Fruit fly (Drosophila melanogaster) whole organism, larva: Measurements from ENCODE around the gene Trs33.

Experiments
- noc ChIP-seq: fragments of 200-800 bp; sonication (Bioruptor generic); optimal IDR thresholded peaks from 3 replicates; lab custom pipeline; 2019; ENCODE audit warnings: missing biosample characterization, mild to moderate bottlenecking, missing genetic modification characterization, moderate library complexity

Trs33 gene

DNA sequence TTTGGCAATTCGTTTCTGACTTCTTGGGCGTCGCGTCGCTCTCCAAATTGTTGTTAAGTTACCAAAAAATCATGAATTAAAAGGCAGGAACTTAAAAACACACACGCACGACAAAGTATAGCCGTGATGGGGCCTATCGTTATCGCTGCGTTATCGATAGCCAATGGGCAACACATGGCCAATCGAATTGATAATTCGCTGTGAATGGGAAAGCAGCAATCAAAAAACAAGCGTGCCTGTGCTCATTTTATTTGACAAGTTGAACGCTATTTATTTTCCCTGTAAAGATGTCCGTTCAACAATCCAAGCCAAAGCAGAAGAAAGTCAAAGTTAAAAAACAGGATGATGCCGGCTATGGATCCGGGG is 4.8 kb downstream of the Trs33 start, which contains the start of the genes Surf4 and CG31301:
Gene Surf4, minus strand, starts transcription at position 159 of the 366 bp plus-strand sequence.
Gene CG31301, plus strand, starts transcription at position 188 of the 366 bp plus-strand sequence.
- TF ChIP-seq noc, result no peak

DNA sequence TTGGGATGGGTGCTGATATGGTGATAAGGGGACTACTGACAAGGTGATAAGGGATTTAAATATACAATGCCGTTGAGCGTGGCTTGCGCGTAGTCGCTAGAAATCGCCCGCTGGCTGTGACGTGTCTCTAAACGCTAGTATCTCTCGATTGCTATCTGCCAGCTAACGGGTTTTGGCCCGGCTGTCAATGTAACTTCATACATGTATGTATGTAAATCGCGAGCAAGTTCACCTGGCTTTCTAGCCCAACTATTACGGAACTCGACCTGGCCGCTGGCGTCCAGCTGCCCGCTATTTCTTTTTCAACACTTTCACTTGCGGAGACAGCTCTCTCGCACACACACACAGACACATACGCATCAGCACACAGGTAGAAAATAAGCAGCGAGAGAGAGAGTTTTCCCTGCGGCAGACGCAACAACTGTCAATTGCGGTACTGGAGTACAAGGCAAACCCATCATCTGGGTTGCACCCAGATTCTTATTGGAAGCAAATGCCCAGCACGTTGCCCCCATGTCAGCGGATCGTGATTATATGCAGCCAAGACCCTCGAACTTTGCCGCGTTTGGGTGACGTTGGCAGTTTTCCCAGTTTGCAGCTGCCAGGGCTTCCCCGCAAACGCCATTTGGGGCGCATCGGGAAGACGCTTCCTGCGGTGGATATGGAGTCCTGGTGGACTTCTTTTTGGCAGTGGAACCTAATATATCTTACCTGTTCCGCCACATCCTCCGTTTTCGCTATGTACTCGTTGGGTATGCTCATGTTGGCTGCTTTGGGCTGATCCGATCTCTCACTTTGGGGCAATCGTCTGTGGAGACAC is 5.4 kb downstream of the Trs33 start:
- TF ChIP-seq noc, result peak; percentile 22

- peak; percentile 75 for TF ChIP-seq noc
Observed at dm6 chr3R:15342926-15343685, 7.7 kb downstream of the Trs33 start, which contains the start of gene Nagk. Nagk (minus strand) TSS chr3R:15343256.

dm6 chr3R:15342432-15342925 is 8.3 kb downstream of the Trs33 start:
- no peak for TF ChIP-seq noc

- no peak for TF ChIP-seq noc
Observed at dm6 chr3R:15340052-15340732, 10.6 kb downstream of the Trs33 start, which contains the start of gene SerRS-m. SerRS-m (plus strand) TSS chr3R:15340667.

- TF ChIP-seq noc, result no peak
Observed at dm6 chr3R:15339111-15339510, 11.7 kb downstream of the Trs33 start.

DNA sequence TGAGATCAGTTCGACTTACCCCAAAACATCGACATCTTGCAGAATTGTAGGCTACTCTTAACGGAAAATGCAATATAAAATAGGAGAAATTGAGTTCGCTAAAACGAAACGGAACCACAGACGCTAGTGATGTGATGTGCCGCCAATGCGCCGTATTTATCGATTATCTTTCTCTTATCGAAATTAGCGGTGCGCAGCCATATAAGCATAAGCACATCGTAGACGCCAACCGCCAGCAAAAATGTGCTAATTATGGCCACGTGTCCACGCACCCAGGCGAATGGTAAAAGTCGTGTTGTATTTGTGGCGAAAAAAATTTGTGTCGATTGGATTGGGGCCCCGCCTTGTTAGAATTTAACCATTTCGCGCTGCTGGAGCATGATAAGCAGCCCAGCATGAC is 17.8 kb downstream of the Trs33 start, which contains the start of the genes Fkbp39 and Cyfip:
Gene Fkbp39, minus strand, starts transcription at position 140 of the 400 bp plus-strand sequence.
Gene Cyfip, plus strand, starts transcription at position 273 of the 400 bp plus-strand sequence.
- no peak for TF ChIP-seq noc

DNA sequence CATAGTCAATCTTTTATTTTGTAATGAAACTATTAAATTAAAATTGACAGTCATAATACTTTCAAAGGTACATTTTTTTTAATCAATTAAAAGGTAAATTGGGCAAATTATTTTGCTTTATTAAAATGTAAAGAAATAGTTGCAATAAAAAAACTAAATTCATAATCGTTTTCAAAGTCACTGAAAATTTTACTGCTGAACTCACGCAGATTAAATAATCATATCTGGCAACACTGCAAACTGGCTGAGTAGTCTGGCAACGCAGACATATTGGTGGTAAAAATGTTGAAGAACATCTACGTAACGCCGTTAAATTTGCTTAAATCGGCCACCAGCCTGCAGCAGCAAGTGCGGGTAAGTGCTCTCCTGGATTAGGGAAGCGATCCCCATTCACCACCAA is 20.3 kb downstream of the Trs33 start, which contains the start of gene mRpL9:
Gene mRpL9, plus strand, starts transcription at position 267 of the 400 bp plus-strand sequence.
- TF ChIP-seq noc, result no peak

DNA sequence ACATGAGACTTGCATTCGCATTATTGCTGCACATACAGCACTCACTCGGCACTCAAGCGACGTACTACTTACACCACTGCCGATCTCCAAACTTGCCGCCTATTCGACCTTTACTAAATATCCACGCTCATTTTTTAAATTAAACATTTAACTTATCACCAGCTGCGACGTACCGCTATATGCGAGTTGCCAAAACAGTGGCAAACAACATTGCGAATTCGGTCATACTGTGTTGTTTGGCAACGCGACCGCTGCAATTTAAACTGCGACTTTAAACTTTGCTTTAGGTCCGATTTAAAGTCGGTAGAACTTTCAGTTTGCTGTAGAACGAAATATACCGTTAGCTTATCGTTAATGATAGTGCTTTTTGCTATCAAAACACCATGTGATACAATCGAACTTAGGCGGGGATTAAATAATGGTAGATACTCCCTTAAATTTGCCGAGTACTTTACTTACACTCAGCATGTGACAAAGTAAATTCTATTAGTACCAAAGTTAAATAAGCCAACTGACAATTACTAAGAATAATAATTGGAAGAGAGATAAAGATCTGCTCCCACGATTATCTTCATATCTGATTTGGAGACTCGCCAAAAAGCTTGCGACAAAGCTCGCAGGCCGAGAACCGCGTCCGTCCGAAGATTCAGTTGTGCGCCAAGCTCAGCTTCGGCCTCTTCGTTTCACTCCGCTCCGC is 22.6 kb downstream of the Trs33 start, which contains the start of the genes CG6236 and ea:
Gene CG6236, minus strand, starts transcription at position 187 of the 697 bp plus-strand sequence.
Gene ea, plus strand, starts transcription at position 647 of the 697 bp plus-strand sequence.
- no peak for TF ChIP-seq noc

- no peak for TF ChIP-seq noc
Observed at dm6 chr3R:15320747-15321085, 30.1 kb downstream of the Trs33 start, which contains the start of gene ear. ear (plus strand) TSS chr3R:15320756.

- TF ChIP-seq noc, result peak; percentile 62
Observed at dm6 chr3R:15319912-15320746, 30.7 kb downstream of the Trs33 start, which contains the start of the genes CG6276 and CG44040. CG6276 (minus strand) TSS chr3R:15320069. CG44040 (plus strand) TSS chr3R:15320378.

DNA sequence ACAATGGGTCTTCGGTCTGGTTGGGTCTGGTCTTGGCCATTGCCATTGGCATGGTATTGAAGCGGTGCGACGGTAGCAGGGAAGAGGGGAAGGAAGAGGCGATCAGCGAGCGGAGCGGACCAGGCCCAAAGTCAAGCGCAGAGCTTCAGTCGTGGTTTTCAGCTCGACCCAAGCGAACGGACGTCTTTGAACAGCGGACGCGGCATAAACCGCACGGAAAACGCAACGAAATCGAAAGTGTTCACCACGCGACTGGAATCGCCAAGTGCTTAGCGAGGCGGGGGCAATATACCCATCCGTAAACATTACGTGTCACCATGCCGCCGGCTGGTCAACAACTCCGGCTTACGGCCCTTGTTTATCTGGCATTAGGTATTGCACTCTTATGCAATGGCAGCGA is 34.5 kb downstream of the Trs33 start, which contains the start of gene CG14866:
Gene CG14866, plus strand, starts transcription at position 146 of the 400 bp plus-strand sequence.
- TF ChIP-seq noc, result no peak

DNA sequence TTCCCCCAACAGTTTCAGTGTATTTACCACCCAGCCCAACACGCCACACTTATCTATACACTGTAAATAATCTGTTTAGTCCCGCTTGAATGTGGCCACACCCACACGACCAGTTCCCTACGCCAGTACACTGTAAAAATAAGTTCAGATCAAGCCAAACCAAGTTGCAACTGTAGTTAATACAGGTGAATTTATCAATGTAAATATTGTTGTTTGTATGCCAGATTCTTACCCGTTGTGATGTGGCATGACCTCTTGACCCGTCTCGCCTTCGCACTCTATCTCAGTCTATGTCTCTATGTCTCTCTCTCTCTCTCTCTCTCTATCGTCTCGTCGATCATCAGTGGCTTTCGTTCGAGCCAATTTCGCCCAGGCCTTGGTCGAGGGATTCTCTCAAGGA is 37.0 kb downstream of the Trs33 start:
- no peak for TF ChIP-seq noc

DNA sequence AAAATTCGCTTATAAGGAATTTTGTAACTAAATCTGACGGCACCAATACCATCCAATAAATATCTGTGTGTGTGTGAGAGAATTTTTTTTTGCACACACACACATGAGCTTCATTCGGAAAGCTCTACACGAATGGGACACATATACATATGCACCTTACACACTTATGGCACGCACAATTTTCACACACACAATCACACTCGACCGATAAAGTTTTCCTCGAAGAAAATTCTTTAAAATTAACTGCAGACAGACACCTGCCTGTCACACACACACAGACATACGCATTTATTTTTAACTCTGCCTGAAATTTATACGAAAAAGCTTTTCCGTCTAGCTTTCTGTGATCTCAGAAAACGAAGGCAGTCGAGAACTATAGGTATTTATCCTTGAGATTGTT is 40.1 kb downstream of the Trs33 start:
- no peak for TF ChIP-seq noc
